Worm (Caenorhabditis elegans) whole organism, late embryonic: ENCODE results near the gene swsn-6.

ENCODE experiments used
- C38D4.7 ChIP-seq: fragments of 200-800 bp; sonication (Bioruptor generic); optimal IDR thresholded peaks from 2 replicates; lab custom pipeline; 2018; ENCODE audit warnings: mild to moderate bottlenecking, missing genetic modification characterization, moderate library complexity, missing compliant biosample characterization
- K02D7.2 ChIP-seq: sonication (generic microtip); optimal IDR thresholded peaks from 2 replicates; lab custom pipeline; 2017; ENCODE audit warnings: mild to moderate bottlenecking, missing genetic modification characterization, missing compliant biosample characterization
- K09A11.1 ChIP-seq: sonication (generic microtip); optimal IDR thresholded peaks from 2 replicates; lab custom pipeline; 2017; ENCODE audit warnings: antibody characterized with exemption, mild to moderate bottlenecking, missing genetic modification characterization, missing compliant biosample characterization; ENCODE audit not compliant: insufficient read depth
- ceh-14 ChIP-seq: sonication (generic microtip); optimal IDR thresholded peaks from 2 replicates; lab custom pipeline; 2016; ENCODE audit warnings: missing genotype, missing genetic modification characterization, missing compliant biosample characterization
- ceh-18 ChIP-seq: sonication (generic microtip); optimal IDR thresholded peaks from 2 replicates; lab custom pipeline; 2016; ENCODE audit warnings: missing genetic modification characterization, missing compliant biosample characterization
- ceh-19 ChIP-seq: fragments of 200-800 bp; sonication (Bioruptor generic); optimal IDR thresholded peaks from 2 replicates; lab custom pipeline; 2018; ENCODE audit warnings: mild to moderate bottlenecking, missing genetic modification characterization, missing compliant biosample characterization
- ceh-2 ChIP-seq: sonication (generic microtip); optimal IDR thresholded peaks from 2 replicates; lab custom pipeline; 2016; ENCODE audit warnings: missing genotype, missing genetic modification characterization, missing compliant biosample characterization
- ceh-24 ChIP-seq: sonication (generic microtip); optimal IDR thresholded peaks from 2 replicates; lab custom pipeline; 2016; ENCODE audit warnings: mild to moderate bottlenecking, missing genetic modification characterization, missing compliant biosample characterization
- ceh-31 ChIP-seq: sonication (generic microtip); optimal IDR thresholded peaks from 2 replicates; lab custom pipeline; 2016; ENCODE audit warnings: missing genetic modification characterization, missing compliant biosample characterization
- ceh-34 ChIP-seq: sonication (generic microtip); optimal IDR thresholded peaks from 2 replicates; lab custom pipeline; 2016; ENCODE audit warnings: mild to moderate bottlenecking, missing genetic modification characterization, missing compliant biosample characterization
- ceh-48 ChIP-seq: sonication (generic microtip); optimal IDR thresholded peaks from 2 replicates; lab custom pipeline; 2016; ENCODE audit warnings: missing genetic modification characterization, inconsistent platforms, missing compliant biosample characterization
- ceh-9 ChIP-seq: sonication (generic microtip); optimal IDR thresholded peaks from 2 replicates; lab custom pipeline; 2016; ENCODE audit warnings: mild to moderate bottlenecking, missing genetic modification characterization, inconsistent platforms, missing compliant biosample characterization
- che-1 ChIP-seq: sonication (generic microtip); optimal IDR thresholded peaks from 2 replicates; lab custom pipeline; 2016; ENCODE audit warnings: mild to moderate bottlenecking, missing genetic modification characterization, missing compliant biosample characterization
- elt-2 ChIP-seq: sonication (generic microtip); optimal IDR thresholded peaks from 2 replicates; lab custom pipeline; 2016; ENCODE audit warnings: missing genetic modification reagents, missing genetic modification characterization, missing compliant biosample characterization
- fax-1 ChIP-seq: sonication (generic microtip); optimal IDR thresholded peaks from 2 replicates; lab custom pipeline; 2016; ENCODE audit warnings: missing genotype, missing genetic modification characterization, missing compliant biosample characterization
- fkh-10 ChIP-seq: fragments of 150-350 bp; optimal IDR thresholded peaks from 2 replicates; lab custom pipeline; 2014; ENCODE audit warnings: missing biosample characterization, missing genetic modification reagents, missing genetic modification characterization
- hlh-15 ChIP-seq: sonication (generic microtip); optimal IDR thresholded peaks from 2 replicates; lab custom pipeline; 2016; ENCODE audit warnings: missing genetic modification characterization, missing compliant biosample characterization
- lim-6 ChIP-seq: sonication (generic microtip); optimal IDR thresholded peaks from 2 replicates; lab custom pipeline; 2016; ENCODE audit warnings: missing genetic modification characterization, missing compliant biosample characterization
- lin-11 ChIP-seq: fragments of 200-800 bp; sonication (Bioruptor generic); optimal IDR thresholded peaks from 2 replicates; lab custom pipeline; 2018; ENCODE audit warnings: mild to moderate bottlenecking, missing genetic modification characterization, missing compliant biosample characterization
- nfya-1 ChIP-seq: sonication (generic microtip); optimal IDR thresholded peaks from 2 replicates; lab custom pipeline; 2017; ENCODE audit warnings: missing genetic modification characterization, mild to moderate bottlenecking, missing compliant biosample characterization, antibody characterized with exemption, moderate library complexity
- nhr-11 ChIP-seq: fragments of 150-350 bp; optimal IDR thresholded peaks from 2 replicates; lab custom pipeline; 2014; ENCODE audit warnings: missing biosample characterization, missing genetic modification characterization
- nhr-232 ChIP-seq: sonication (generic microtip); optimal IDR thresholded peaks from 2 replicates; lab custom pipeline; 2016; ENCODE audit warnings: missing genetic modification characterization, missing compliant biosample characterization
- npax-4 ChIP-seq: sonication (generic microtip); optimal IDR thresholded peaks from 2 replicates; lab custom pipeline; 2016; ENCODE audit warnings: missing genetic modification characterization, missing compliant biosample characterization
- odd-2 ChIP-seq: sonication (generic microtip); optimal IDR thresholded peaks from 2 replicates; lab custom pipeline; 2017; ENCODE audit warnings: antibody characterized with exemption, mild to moderate bottlenecking, missing genetic modification characterization, missing compliant biosample characterization
- pat-9 ChIP-seq: fragments of 200-800 bp; sonication (Bioruptor generic); optimal IDR thresholded peaks from 2 replicates; lab custom pipeline; 2018; ENCODE audit warnings: mild to moderate bottlenecking, missing genetic modification characterization, moderate library complexity, missing compliant biosample characterization
- pha-2 ChIP-seq: sonication (generic microtip); optimal IDR thresholded peaks from 2 replicates; lab custom pipeline; 2017; ENCODE audit warnings: mild to moderate bottlenecking, missing genetic modification characterization, missing compliant biosample characterization
- pha-4 ChIP-seq: fragments of 150-350 bp; optimal IDR thresholded peaks from 2 replicates; lab custom pipeline; 2018; ENCODE audit warnings: missing biosample characterization, missing genetic modification reagents, missing genetic modification characterization
- pros-1 ChIP-seq: fragments of 150-350 bp; optimal IDR thresholded peaks from 2 replicates; lab custom pipeline; 2014; ENCODE audit warnings: missing biosample characterization, missing genetic modification reagents, missing genetic modification characterization
- ref-2 ChIP-seq: sonication (generic microtip); optimal IDR thresholded peaks from 2 replicates; lab custom pipeline; 2016; ENCODE audit warnings: missing genetic modification characterization, missing compliant biosample characterization
- rnt-1 ChIP-seq: sonication (generic microtip); optimal IDR thresholded peaks from 2 replicates; lab custom pipeline; 2016; ENCODE audit warnings: missing genetic modification characterization, missing compliant biosample characterization
- sox-2 ChIP-seq: fragments of 200-800 bp; sonication (Bioruptor generic); IDR thresholded peaks from 2 replicates; pipeline ENCODE4 v1.3.6; 2022; ENCODE audit warnings: missing genetic modification reagents, missing genetic modification characterization, missing compliant biosample characterization
- sox-4 ChIP-seq: sonication (generic microtip); optimal IDR thresholded peaks from 2 replicates; lab custom pipeline; 2017; ENCODE audit warnings: mild to moderate bottlenecking, missing genetic modification characterization, inconsistent platforms, missing compliant biosample characterization
- tbx-2 ChIP-seq: sonication (generic microtip); optimal IDR thresholded peaks from 2 replicates; lab custom pipeline; 2016; ENCODE audit warnings: missing genetic modification characterization, missing compliant biosample characterization
- ttx-3 ChIP-seq: sonication (generic microtip); optimal IDR thresholded peaks from 2 replicates; lab custom pipeline; 2016; ENCODE audit warnings: missing genetic modification reagents, missing genetic modification characterization, missing compliant biosample characterization
- unc-3 ChIP-seq, 2 experiments: fragments of 200-800 bp in 1 of 2; sonication (Bioruptor generic) in 1 of 2; sonication (generic microtip) in 1 of 2; conservative IDR thresholded peaks in 1 of 2; optimal IDR thresholded peaks in 1 of 2; 2 replicates each; pipeline versions ENCODE4 v1.3.6 to Lab custom; 2016 to 2022; ENCODE audit warnings: missing compliant biosample characterization in 2 of 2, missing genetic modification characterization in 2 of 2, missing genetic modification reagents in 1 of 2
- unc-42 ChIP-seq: sonication (generic microtip); optimal IDR thresholded peaks from 2 replicates; lab custom pipeline; 2016; ENCODE audit warnings: missing genotype, missing genetic modification characterization, missing compliant biosample characterization
- unc-86 ChIP-seq: sonication (generic microtip); optimal IDR thresholded peaks from 2 replicates; lab custom pipeline; 2016; ENCODE audit warnings: missing genetic modification characterization, missing compliant biosample characterization
- zip-5 ChIP-seq: sonication (generic microtip); optimal IDR thresholded peaks from 2 replicates; lab custom pipeline; 2016; ENCODE audit warnings: missing genetic modification characterization, missing compliant biosample characterization
- ztf-16 ChIP-seq: sonication (generic microtip); optimal IDR thresholded peaks from 2 replicates; lab custom pipeline; 2017; ENCODE audit warnings: missing genetic modification characterization, missing compliant biosample characterization

swsn-6 gene

ce11 chrIV:5369414-5369813 lies 25.4 kb upstream of the swsn-6 start, which contains the start of gene F41H10.3:
TSS of gene F41H10.3 (plus strand) at chrIV:5369801.
- TF ChIP-seq unc-42 (tag; lab: Kevin White, UChicago) (no peak), ceh-48 (tag; lab: Kevin White, UChicago) (peak; percentile 18)

- no peak for TF ChIP-seq fkh-10
- peak; percentile 41 for TF ChIP-seq pha-2
- peak; percentile 76 for TF ChIP-seq elt-2
- TF ChIP-seq unc-86 (tag; lab: Kevin White, UChicago): peak; percentile 44
- TF ChIP-seq C38D4.7 (GFP tag; lab: Kevin White, UChicago): peak; percentile 1
- TF ChIP-seq sox-4: peak; percentile 44
- peak; percentile 52 for TF ChIP-seq pat-9
- no peak for TF ChIP-seq lin-11 (tag; lab: Kevin White, UChicago)
- TF ChIP-seq tbx-2: peak; percentile 50
- TF ChIP-seq hlh-15 (tag; lab: Kevin White, UChicago): peak; percentile 14
- peak; percentile 39 for TF ChIP-seq ceh-14 (tag; lab: Kevin White, UChicago)
- peak; percentile 43 for TF ChIP-seq ceh-2 (tag; lab: Kevin White, UChicago)
- no peak for TF ChIP-seq sox-2 (GFP tag; lab: Robert Waterston, UW)
- TF ChIP-seq K09A11.1 (tag; lab: Kevin White, UChicago): peak; percentile 65
- no peak for TF ChIP-seq rnt-1 (tag; lab: Kevin White, UChicago)
- peak; percentile 47 for TF ChIP-seq ceh-31 (tag; lab: Kevin White, UChicago)
- peak; percentile 52 for TF ChIP-seq zip-5 (tag; lab: Kevin White, UChicago)
- TF ChIP-seq ceh-34: peak; percentile 71
- no peak for TF ChIP-seq pha-4 (tag; lab: Kevin White, UChicago)
- peak; percentile 25 for TF ChIP-seq K02D7.2
- TF ChIP-seq fax-1 (tag; lab: Kevin White, UChicago): peak; percentile 33
- TF ChIP-seq ttx-3 (tag; lab: Kevin White, UChicago): peak; percentile 72
- peak; percentile 20 for TF ChIP-seq ref-2 (tag; lab: Kevin White, UChicago)
- TF ChIP-seq ztf-16 (tag; lab: Kevin White, UChicago): peak; percentile 21
- peak; percentile 49 for TF ChIP-seq nfya-1 (tag; lab: Kevin White, UChicago)
- peak; percentile 18 for TF ChIP-seq nhr-232 (tag; lab: Kevin White, UChicago)
- TF ChIP-seq unc-3 (GFP tag; conservative IDR thresholded peaks at IDR 0.05; lab: Robert Waterston, UW): no peak
- peak; percentile 22 for TF ChIP-seq unc-3 (tag; optimal IDR thresholded peaks at IDR 0.05; lab: Kevin White, UChicago)
- no peak for TF ChIP-seq ceh-18
Observed at ce11 chrIV:5370914-5371313, 23.9 kb upstream of the swsn-6 start.

- TF ChIP-seq che-1 (tag; lab: Kevin White, UChicago): no peak
- TF ChIP-seq fkh-10: no peak
- TF ChIP-seq, all 69 proteins: peak for 0
Observed at ce11 chrIV:5374321-5374720, 20.5 kb upstream of the swsn-6 start.

- TF ChIP-seq npax-4 (tag; lab: Kevin White, UChicago) (no peak), ceh-18 (no peak), lim-6 (tag; lab: Kevin White, UChicago) (no peak), ttx-3 (tag; lab: Kevin White, UChicago) (no peak), ceh-24 (tag; lab: Kevin White, UChicago) (no peak), ceh-34 (no peak), tbx-2 (no peak), nhr-11 (no peak), ztf-16 (tag; lab: Kevin White, UChicago) (no peak), ceh-19 (no peak), C38D4.7 (GFP tag; lab: Kevin White, UChicago) (no peak), unc-86 (tag; lab: Kevin White, UChicago) (no peak), ceh-9 (tag; lab: Kevin White, UChicago) (no peak), pros-1 (tag; lab: Kevin White, UChicago) (no peak), odd-2 (tag; lab: Kevin White, UChicago) (no peak)
Observed at ce11 chrIV:5374946-5375345, 19.9 kb upstream of the swsn-6 start.
